Worm (Caenorhabditis elegans) whole organism, L2 larva: ENCODE results near the gene F32D8.5.

Experiments used
- ama-1 ChIP-seq: fragments of 150-350 bp; optimal IDR thresholded peaks from 2 replicates; lab custom pipeline; 2018; ENCODE audit warnings: inconsistent platforms
- lin-11 ChIP-seq: fragments of 150-350 bp; sonication (generic microtip); optimal IDR thresholded peaks from 2 replicates; lab custom pipeline; 2014; ENCODE audit warnings: missing biosample characterization, missing genetic modification characterization, inconsistent platforms, mixed read lengths
- lin-13 ChIP-seq: fragments of 150-350 bp; optimal IDR thresholded peaks from 2 replicates; lab custom pipeline; 2014; ENCODE audit warnings: missing biosample characterization, missing genetic modification reagents, missing genetic modification characterization
- nhr-129 ChIP-seq: fragments of 150-350 bp; optimal IDR thresholded peaks from 2 replicates; lab custom pipeline; 2014; ENCODE audit warnings: missing biosample characterization, missing genetic modification characterization
- nhr-237 ChIP-seq: fragments of 150-350 bp; optimal IDR thresholded peaks from 2 replicates; lab custom pipeline; 2014; ENCODE audit warnings: missing biosample characterization, missing genetic modification characterization
- nhr-25 ChIP-seq: fragments of 150-350 bp; sonication (generic microtip); optimal IDR thresholded peaks from 3 replicates; lab custom pipeline; 2014; ENCODE audit warnings: missing biosample characterization, missing genetic modification characterization
- nhr-77 ChIP-seq: fragments of 150-350 bp; optimal IDR thresholded peaks from 2 replicates; lab custom pipeline; 2014; ENCODE audit warnings: missing biosample characterization, missing genetic modification characterization
- skn-1 ChIP-seq: sonication (generic microtip); optimal IDR thresholded peaks from 2 replicates; lab custom pipeline; 2017; ENCODE audit warnings: missing biosample characterization, missing genetic modification characterization
- snpc-4 ChIP-seq: fragments of 150-350 bp; optimal IDR thresholded peaks from 2 replicates; lab custom pipeline; 2014; ENCODE audit warnings: missing biosample characterization, missing genetic modification characterization
- unc-62 ChIP-seq: fragments of 150-350 bp; optimal IDR thresholded peaks from 2 replicates; lab custom pipeline; 2014; ENCODE audit warnings: missing biosample characterization, missing genetic modification reagents, missing genetic modification characterization

DNA sequence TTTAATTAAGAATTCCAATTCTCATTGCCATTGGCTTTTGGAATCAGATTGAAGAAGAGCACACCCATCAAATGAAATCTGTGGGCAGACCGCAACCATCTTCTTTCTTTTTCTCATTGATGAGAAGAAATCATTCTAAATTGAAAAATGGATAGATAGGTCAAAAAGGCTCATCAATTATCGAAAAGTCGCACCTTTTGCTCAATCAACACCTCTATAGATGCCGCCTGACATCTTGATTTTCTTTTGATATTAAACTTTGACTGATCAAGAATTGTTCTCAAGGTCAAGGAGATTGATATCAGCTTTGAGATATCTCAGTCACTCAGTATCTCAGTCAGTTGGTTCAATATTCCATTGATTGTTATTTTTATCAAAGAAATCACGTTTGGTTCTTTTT lies 15.4 kb downstream of the F32D8.5 start:
- TF ChIP-seq nhr-129 (tag; lab: Kevin White, UChicago) (no peak), skn-1 (tag; lab: Kevin White, UChicago) (no peak), lin-11 (tag; lab: Kevin White, UChicago) (no peak), snpc-4 (tag; lab: Kevin White, UChicago) (no peak), ama-1 (lab: Kevin White, UChicago) (no peak), unc-62 (no peak), nhr-77 (no peak), nhr-237 (tag; lab: Kevin White, UChicago) (no peak), lin-13 (GFP tag; lab: Kevin White, UChicago) (no peak), nhr-25 (tag; lab: Kevin White, UChicago) (no peak)
